Worm (Caenorhabditis elegans) whole organism, L1 larva: Measurements from ENCODE around the gene col-95.

ENCODE experiments used
- C04F5.9 ChIP-seq: sonication (generic microtip); optimal IDR thresholded peaks from 2 replicates; lab custom pipeline; 2016; ENCODE audit warnings: missing genetic modification characterization, missing compliant biosample characterization
- Y116A8C.19 ChIP-seq: sonication (generic microtip); optimal IDR thresholded peaks from 2 replicates; lab custom pipeline; 2016; ENCODE audit warnings: missing compliant biosample characterization, missing genetic modification characterization, borderline replicate concordance
- blmp-1 ChIP-seq: fragments of 150-350 bp; optimal IDR thresholded peaks from 2 replicates; lab custom pipeline; 2014; ENCODE audit warnings: missing biosample characterization, missing genetic modification characterization
- ceh-8 ChIP-seq: fragments of 200-800 bp; sonication (Bioruptor generic); optimal IDR thresholded peaks from 2 replicates; lab custom pipeline; 2018; ENCODE audit warnings: mild to moderate bottlenecking, missing genetic modification characterization, moderate library complexity, missing compliant biosample characterization
- ceh-82 ChIP-seq, 3 experiments: fragments of 150-350 bp in 1 of 3; sonication (generic microtip) in 2 of 3; optimal IDR thresholded peaks; 2 replicates each; lab custom pipeline; 2014 to 2017; ENCODE audit warnings: missing biosample characterization in 3 of 3, missing genetic modification characterization in 3 of 3
- ceh-88 ChIP-seq: fragments of 200-800 bp; sonication (Bioruptor generic); IDR thresholded peaks from 2 replicates; pipeline ENCODE4 v1.3.6; 2022; ENCODE audit warnings: missing genetic modification characterization, missing compliant biosample characterization
- ceh-90 ChIP-seq: sonication (generic microtip); optimal IDR thresholded peaks from 2 replicates; lab custom pipeline; 2016; ENCODE audit warnings: missing genetic modification characterization, missing compliant biosample characterization
- dsc-1 ChIP-seq: sonication (generic microtip); optimal IDR thresholded peaks from 2 replicates; lab custom pipeline; 2016; ENCODE audit warnings: mild to moderate bottlenecking, missing genetic modification characterization, missing compliant biosample characterization
- efl-1 ChIP-seq, 4 experiments: fragments of 150-350 bp; optimal IDR thresholded peaks in 3 of 4; peaks in 1 of 4; 1 replicate in 1 of 4; 2 replicates in 3 of 4; lab custom pipeline; 2014; ENCODE audit warnings: missing biosample characterization in 2 of 4, missing genetic modification characterization in 2 of 4, missing genetic modification reagents in 2 of 4
- egl-13 ChIP-seq: sonication (generic microtip); optimal IDR thresholded peaks from 2 replicates; lab custom pipeline; 2016; ENCODE audit warnings: missing genotype, missing genetic modification reagents, missing genetic modification characterization, missing compliant biosample characterization
- elt-2 ChIP-seq: sonication (generic microtip); optimal IDR thresholded peaks from 2 replicates; lab custom pipeline; 2016; ENCODE audit warnings: missing genetic modification characterization, mild to moderate bottlenecking, inconsistent platforms, missing compliant biosample characterization, missing genetic modification reagents
- elt-3 ChIP-seq, 6 experiments: fragments of 150-350 bp in 1 of 6; sonication (generic microtip); optimal IDR thresholded peaks; 2 replicates each; lab custom pipeline; 2017 to 2018; ENCODE audit warnings: missing biosample characterization in 6 of 6, missing genetic modification characterization in 6 of 6, inconsistent platforms in 1 of 6
- ets-5 ChIP-seq: fragments of 200-800 bp; sonication (Bioruptor generic); IDR thresholded peaks from 2 replicates; pipeline ENCODE4 v1.3.6; 2022; ENCODE audit warnings: missing genetic modification characterization, missing compliant biosample characterization
- fkh-10 ChIP-seq: sonication (generic microtip); optimal IDR thresholded peaks from 2 replicates; lab custom pipeline; 2017; ENCODE audit warnings: missing biosample characterization, missing genetic modification reagents, missing genetic modification characterization
- fos-1 ChIP-seq: fragments of 150-350 bp; optimal IDR thresholded peaks from 2 replicates; lab custom pipeline; 2014; ENCODE audit warnings: missing biosample characterization, missing genetic modification characterization
- hpl-2 ChIP-seq: fragments of 150-350 bp; optimal IDR thresholded peaks from 2 replicates; lab custom pipeline; 2014; ENCODE audit warnings: missing biosample characterization, missing genetic modification reagents, missing genetic modification characterization
- irx-1 ChIP-seq: sonication (generic microtip); optimal IDR thresholded peaks from 2 replicates; lab custom pipeline; 2016; ENCODE audit warnings: missing genetic modification characterization, missing compliant biosample characterization
- jun-1 ChIP-seq: fragments of 150-350 bp; optimal IDR thresholded peaks from 2 replicates; lab custom pipeline; 2014; ENCODE audit warnings: missing biosample characterization, missing genetic modification reagents, missing genetic modification characterization
- lin-13 ChIP-seq: fragments of 150-350 bp; optimal IDR thresholded peaks from 2 replicates; lab custom pipeline; 2014; ENCODE audit warnings: missing biosample characterization, missing genetic modification reagents, missing genetic modification characterization
- lin-14 ChIP-seq: fragments of 200-800 bp; sonication (Bioruptor generic); optimal IDR thresholded peaks from 2 replicates; lab custom pipeline; 2018; ENCODE audit warnings: mild to moderate bottlenecking, missing genetic modification characterization, moderate library complexity, missing compliant biosample characterization
- mab-9 ChIP-seq: fragments of 200-800 bp; sonication (Bioruptor generic); IDR thresholded peaks from 2 replicates; pipeline ENCODE4 v1.3.6; 2022; ENCODE audit warnings: missing genetic modification reagents, missing genetic modification characterization, missing compliant biosample characterization
- nhr-12 ChIP-seq: sonication (generic microtip); optimal IDR thresholded peaks from 2 replicates; lab custom pipeline; 2017; ENCODE audit warnings: missing biosample characterization, missing genetic modification characterization
- nhr-47 ChIP-seq: sonication (generic microtip); optimal IDR thresholded peaks from 2 replicates; lab custom pipeline; 2016; ENCODE audit warnings: mild to moderate bottlenecking, missing genetic modification characterization, moderate library complexity, missing compliant biosample characterization
- nhr-76 ChIP-seq: sonication (generic microtip); optimal IDR thresholded peaks from 2 replicates; lab custom pipeline; 2017; ENCODE audit warnings: missing biosample characterization, missing genetic modification characterization
- nhr-84 ChIP-seq: sonication (generic microtip); optimal IDR thresholded peaks from 2 replicates; lab custom pipeline; 2017; ENCODE audit warnings: missing biosample characterization, missing genetic modification characterization
- pax-3 ChIP-seq: fragments of 200-800 bp; sonication (Bioruptor generic); optimal IDR thresholded peaks from 2 replicates; lab custom pipeline; 2018; ENCODE audit warnings: mild to moderate bottlenecking, missing genetic modification characterization, moderate library complexity, missing compliant biosample characterization
- pqm-1 ChIP-seq: sonication (generic microtip); optimal IDR thresholded peaks from 3 replicates; lab custom pipeline; 2017; ENCODE audit warnings: missing biosample characterization, missing genetic modification characterization
- skn-1 ChIP-seq: fragments of 150-350 bp; optimal IDR thresholded peaks from 2 replicates; lab custom pipeline; 2014; ENCODE audit warnings: missing biosample characterization, missing genetic modification characterization
- snu-23 ChIP-seq: sonication (generic microtip); optimal IDR thresholded peaks from 2 replicates; lab custom pipeline; 2016; ENCODE audit warnings: missing genetic modification characterization, missing compliant biosample characterization
- tbx-2 ChIP-seq: sonication (generic microtip); optimal IDR thresholded peaks from 2 replicates; lab custom pipeline; 2016; ENCODE audit warnings: missing genetic modification characterization, missing compliant biosample characterization
- tlp-1 ChIP-seq: fragments of 150-350 bp; optimal IDR thresholded peaks from 2 replicates; lab custom pipeline; 2014; ENCODE audit warnings: missing biosample characterization, missing genetic modification characterization
- unc-30 ChIP-seq: sonication (generic microtip); optimal IDR thresholded peaks from 2 replicates; lab custom pipeline; 2017; ENCODE audit warnings: missing biosample characterization, missing genetic modification characterization
- vab-15 ChIP-seq: sonication (generic microtip); optimal IDR thresholded peaks from 2 replicates; lab custom pipeline; 2017; ENCODE audit warnings: missing genotype, mild to moderate bottlenecking, missing genetic modification characterization, missing compliant biosample characterization
- xbp-1 ChIP-seq: sonication (generic microtip); optimal IDR thresholded peaks from 2 replicates; lab custom pipeline; 2016; ENCODE audit warnings: missing genetic modification characterization, missing compliant biosample characterization

Gene col-95

ce11 chrIII:11721405-11721804 lies 17.6 kb downstream of the col-95 start, which contains the start of gene Y41C4A.32:
Y41C4A.32 (plus strand) TSS chrIII:11721706.
- TF ChIP-seq efl-1 (optimal IDR thresholded peaks at IDR 0.05; lab: Kevin White, UChicago) (no peak), efl-1 (GFP tag; optimal IDR thresholded peaks at IDR 0.05 in 1 of 2; lab: Kevin White, UChicago) (peak; percentile 20 to 91), skn-1 (tag; lab: Kevin White, UChicago) (peak; percentile 33), ceh-8 (GFP tag; lab: Kevin White, UChicago) (no peak)

- TF ChIP-seq lin-14 (GFP tag; lab: Kevin White, UChicago) (no peak), nhr-47 (tag; lab: Kevin White, UChicago) (no peak), fkh-10 (GFP tag; lab: Kevin White, UChicago) (no peak), ceh-90 (no peak), dsc-1 (tag; lab: Kevin White, UChicago) (no peak), Y116A8C.19 (tag; lab: Kevin White, UChicago) (no peak), lin-13 (GFP tag; lab: Kevin White, UChicago) (no peak), jun-1 (tag; lab: Kevin White, UChicago) (no peak), nhr-76 (tag; lab: Kevin White, UChicago) (no peak), ceh-82 (tag; optimal IDR thresholded peaks at IDR 0.05; lab: Kevin White, UChicago) (no peak), mab-9 (GFP tag; lab: Robert Waterston, UW) (no peak)
Measured at ce11 chrIII:11726590-11726989, 22.8 kb downstream of the col-95 start, which contains the start of gene Y41C4A.12. Y41C4A.12 (minus strand) TSS chrIII:11726690.

DNA sequence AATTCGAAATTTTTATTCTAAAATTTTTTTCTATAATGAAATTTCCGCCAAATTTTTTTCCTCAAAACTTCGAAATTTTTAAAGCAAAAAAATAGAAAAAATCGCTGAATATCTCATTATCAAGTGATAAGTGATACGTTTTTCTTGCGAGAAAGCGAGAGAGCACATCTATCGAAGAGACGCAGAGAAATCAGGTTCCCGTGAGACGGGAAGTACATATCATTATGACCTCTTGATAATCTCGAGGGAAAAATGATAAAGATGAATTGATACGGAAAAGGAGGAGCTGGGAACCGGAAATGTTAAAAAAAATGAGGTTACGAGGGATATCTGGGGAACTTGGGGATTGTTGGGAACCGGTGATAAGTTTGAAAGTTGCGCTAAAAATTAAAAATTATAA lies 23.2 kb downstream of the col-95 start:
- TF ChIP-seq elt-3 (tag; optimal IDR thresholded peaks at IDR 0.05; lab: Kevin White, UChicago) (peak in 5 of 6 experiments; percentile 41 to 96 (median 91)), mab-9 (GFP tag; lab: Robert Waterston, UW) (no peak), elt-2 (tag; lab: Kevin White, UChicago) (peak; percentile 44), blmp-1 (peak; percentile 30)
- TF ChIP-seq, all 84 proteins: peak for 3

- TF ChIP-seq pqm-1 (tag; lab: Kevin White, UChicago): no peak
- TF ChIP-seq ets-5 (GFP tag; lab: Robert Waterston, UW): no peak
- no peak for TF ChIP-seq vab-15 (tag; lab: Kevin White, UChicago)
- no peak for TF ChIP-seq jun-1 (tag; lab: Kevin White, UChicago)
- TF ChIP-seq hpl-2: no peak
- TF ChIP-seq snu-23 (GFP tag; lab: Kevin White, UChicago): no peak
- TF ChIP-seq C04F5.9 (tag; lab: Kevin White, UChicago): no peak
- no peak for TF ChIP-seq unc-30 (tag; lab: Kevin White, UChicago)
Measured at ce11 chrIII:11730312-11730711, 26.5 kb downstream of the col-95 start, which contains the start of gene Y41C4A.18. Y41C4A.18 (plus strand) TSS chrIII:11730612.

DNA sequence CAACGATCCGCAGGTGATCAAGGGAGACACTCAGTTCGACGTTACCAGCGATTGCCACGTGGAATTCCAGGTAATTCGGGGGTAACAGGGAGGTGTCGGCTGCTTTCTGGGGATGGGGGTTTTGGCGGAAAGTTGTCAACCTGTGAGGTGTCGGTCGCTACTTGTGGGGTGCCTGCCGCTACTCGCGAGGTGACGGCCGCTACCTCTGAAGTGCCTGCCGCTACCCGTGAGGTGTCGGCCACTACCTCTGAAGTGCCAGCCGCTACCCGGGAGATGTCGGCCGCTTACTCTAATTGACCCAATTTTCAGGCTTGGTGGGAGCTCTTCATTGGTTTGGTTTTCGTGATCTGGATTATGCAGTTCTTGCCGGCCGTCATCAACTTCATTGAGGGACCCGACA lies 27.1 kb downstream of the col-95 start:
- no peak for TF ChIP-seq tlp-1
- TF ChIP-seq efl-1 (optimal IDR thresholded peaks at IDR 0.05; lab: Kevin White, UChicago): no peak
- TF ChIP-seq efl-1 (GFP tag; optimal IDR thresholded peaks at IDR 0.05 in 1 of 2; lab: Kevin White, UChicago): peak in 1 of 2 experiments; percentile 65

DNA sequence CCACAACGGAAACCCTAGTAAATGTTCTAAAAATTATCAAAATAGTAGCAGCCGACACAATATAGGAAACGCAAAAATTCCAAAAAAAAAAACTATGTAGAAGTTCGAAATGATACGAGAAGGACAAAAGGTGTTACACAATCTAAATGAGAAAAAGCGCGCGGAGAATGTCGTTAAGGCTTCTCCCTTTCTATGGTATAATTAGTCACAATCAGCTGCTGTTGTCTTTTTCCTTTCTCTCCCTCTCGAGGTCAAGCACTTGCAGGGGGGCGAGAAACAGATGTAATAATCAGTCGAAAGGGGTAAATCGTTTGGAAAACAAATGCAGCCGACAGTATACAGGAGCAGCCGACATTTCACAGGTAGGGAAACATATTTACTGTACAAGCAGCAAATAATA lies 27.7 kb downstream of the col-95 start:
- TF ChIP-seq tbx-2 (no peak), ceh-88 (GFP tag; lab: Robert Waterston, UW) (no peak), pax-3 (tag; lab: Kevin White, UChicago) (no peak), efl-1 (optimal IDR thresholded peaks at IDR 0.05; lab: Kevin White, UChicago) (no peak), efl-1 (GFP tag; optimal IDR thresholded peaks at IDR 0.05 in 1 of 2; lab: Kevin White, UChicago) (peak in 1 of 2 experiments; percentile 69), nhr-84 (no peak), blmp-1 (peak; percentile 56), nhr-12 (tag; lab: Kevin White, UChicago) (no peak), hpl-2 (no peak), xbp-1 (tag; lab: Kevin White, UChicago) (no peak), egl-13 (tag; lab: Kevin White, UChicago) (no peak), fos-1 (tag; lab: Kevin White, UChicago) (no peak), irx-1 (no peak)
